Worm (Caenorhabditis elegans) whole organism, L4 larva: Measurements from ENCODE around the gene R13H4.2.

Source experiments
- F26F4.8 ChIP-seq: fragments of 200-800 bp; sonication (Bioruptor generic); conservative IDR thresholded peaks from 2 replicates; pipeline ENCODE4 v1.3.6; 2022; ENCODE audit warnings: missing genetic modification characterization, missing compliant biosample characterization
- F44E2.7 ChIP-seq: fragments of 200-800 bp; sonication (Bioruptor generic); IDR thresholded peaks from 2 replicates; pipeline ENCODE4 v2.1.2; 2022; ENCODE audit warnings: missing genetic modification characterization, missing compliant biosample characterization
- F49E8.2 ChIP-seq: sonication (generic microtip); optimal IDR thresholded peaks from 2 replicates; lab custom pipeline; 2016; ENCODE audit warnings: missing compliant biosample characterization, mild to moderate bottlenecking, missing genetic modification characterization, borderline replicate concordance
- ZK337.2 ChIP-seq: fragments of 200-800 bp; sonication (Bioruptor generic); IDR thresholded peaks from 2 replicates; pipeline ENCODE4 v1.3.6; 2022; ENCODE audit warnings: missing genetic modification reagents, missing genetic modification characterization, missing compliant biosample characterization
- aha-1 ChIP-seq: fragments of 150-350 bp; peaks from one replicate; lab custom pipeline; 2014; ENCODE audit warnings: missing biosample characterization, missing genetic modification characterization
- arid-1 ChIP-seq: fragments of 200-800 bp; sonication (Bioruptor generic); conservative IDR thresholded peaks from 2 replicates; pipeline ENCODE4 v1.3.6; 2022; ENCODE audit warnings: missing genetic modification reagents, missing genetic modification characterization, missing compliant biosample characterization
- ceh-62 ChIP-seq: sonication (generic microtip); optimal IDR thresholded peaks from 2 replicates; lab custom pipeline; 2017; ENCODE audit warnings: missing biosample characterization, missing genetic modification characterization
- ceh-82 ChIP-seq: sonication (generic microtip); optimal IDR thresholded peaks from 2 replicates; lab custom pipeline; 2017; ENCODE audit warnings: missing biosample characterization, missing genetic modification characterization
- ces-1 ChIP-seq: fragments of 150-350 bp; sonication (generic microtip); optimal IDR thresholded peaks from 4 replicates; lab custom pipeline; 2014; ENCODE audit warnings: missing biosample characterization, missing genetic modification reagents, missing genetic modification characterization
- ctbp-1 ChIP-seq: fragments of 200-800 bp; sonication (Bioruptor generic); IDR thresholded peaks from 2 replicates; pipeline ENCODE4 v1.3.6; 2022; ENCODE audit warnings: missing genetic modification reagents, missing genetic modification characterization, missing compliant biosample characterization
- daf-16 ChIP-seq, 3 experiments: sonication (generic microtip); optimal IDR thresholded peaks; 2 replicates each; lab custom pipeline; 2016 to 2017; ENCODE audit warnings: missing genetic modification characterization in 3 of 3, missing genetic modification reagents in 3 of 3, mild to moderate bottlenecking in 2 of 3, missing compliant biosample characterization in 2 of 3, missing biosample characterization in 1 of 3, moderate library complexity in 1 of 3
- dmd-9 ChIP-seq: fragments of 200-800 bp; sonication (Bioruptor generic); IDR thresholded peaks from 2 replicates; pipeline ENCODE4 v1.3.6; 2022; ENCODE audit warnings: missing genetic modification reagents, missing genetic modification characterization, missing compliant biosample characterization
- duxl-1 ChIP-seq: sonication (generic microtip); optimal IDR thresholded peaks from 2 replicates; lab custom pipeline; 2016; ENCODE audit warnings: mild to moderate bottlenecking, missing genetic modification characterization, moderate library complexity, missing compliant biosample characterization; ENCODE audit not compliant: poor library complexity
- egl-27 ChIP-seq: sonication (generic microtip); optimal IDR thresholded peaks from 3 replicates; lab custom pipeline; 2017; ENCODE audit warnings: missing biosample characterization, missing genetic modification reagents, missing genetic modification characterization
- egl-43 ChIP-seq: fragments of 200-800 bp; sonication (Bioruptor generic); IDR thresholded peaks from 2 replicates; pipeline ENCODE4 v1.3.6; 2022; ENCODE audit warnings: missing genetic modification reagents, missing genetic modification characterization, missing compliant biosample characterization
- hmg-1.1 ChIP-seq: fragments of 200-800 bp; sonication (Bioruptor generic); IDR thresholded peaks from 2 replicates; pipeline ENCODE4 v1.3.6; 2022; ENCODE audit warnings: missing genetic modification reagents, missing genetic modification characterization, missing compliant biosample characterization
- lin-15B ChIP-seq: fragments of 150-350 bp; sonication (generic microtip); optimal IDR thresholded peaks from 3 replicates; lab custom pipeline; 2014; ENCODE audit warnings: missing biosample characterization, missing genetic modification characterization
- lin-38 ChIP-seq: fragments of 200-800 bp; sonication (Bioruptor generic); IDR thresholded peaks from 2 replicates; pipeline ENCODE4 v1.3.6; 2022; ENCODE audit warnings: missing genetic modification reagents, missing genetic modification characterization, missing compliant biosample characterization
- lir-3 ChIP-seq: sonication (generic microtip); optimal IDR thresholded peaks from 2 replicates; lab custom pipeline; 2016; ENCODE audit warnings: mild to moderate bottlenecking, missing genetic modification characterization, missing compliant biosample characterization
- lsy-2 ChIP-seq, 2 experiments: fragments of 150-350 bp in 1 of 2; sonication (generic microtip) in 1 of 2; optimal IDR thresholded peaks; 2 replicates each; lab custom pipeline; 2014 to 2017; ENCODE audit warnings: missing biosample characterization in 2 of 2, missing genetic modification characterization in 2 of 2
- madf-5 ChIP-seq, 2 experiments: fragments of 200-800 bp; sonication (Bioruptor generic); IDR thresholded peaks; 2 replicates each; pipeline ENCODE4 v1.3.6; 2022; ENCODE audit warnings: missing compliant biosample characterization in 2 of 2, missing genetic modification characterization in 2 of 2
- mdl-1 ChIP-seq, 2 experiments: fragments of 150-350 bp in 1 of 2; sonication (generic microtip) in 1 of 2; optimal IDR thresholded peaks; 2 replicates each; lab custom pipeline; 2014 to 2017; ENCODE audit warnings: missing biosample characterization in 2 of 2, missing genetic modification characterization in 2 of 2
- mep-1 ChIP-seq: fragments of 150-350 bp; sonication (generic microtip); optimal IDR thresholded peaks from 3 replicates; lab custom pipeline; 2014; ENCODE audit warnings: missing biosample characterization, missing genetic modification characterization
- mes-2 ChIP-seq: sonication (generic microtip); optimal IDR thresholded peaks from 2 replicates; lab custom pipeline; 2016; ENCODE audit warnings: missing genotype, mild to moderate bottlenecking, missing genetic modification characterization, missing compliant biosample characterization; ENCODE audit not compliant: poor library complexity, severe bottlenecking
- mxl-2 ChIP-seq: fragments of 200-800 bp; sonication (Bioruptor generic); conservative IDR thresholded peaks from 2 replicates; pipeline ENCODE4 v1.3.6; 2022; ENCODE audit warnings: missing genetic modification reagents, missing genetic modification characterization, missing compliant biosample characterization
- nhr-111 ChIP-seq: fragments of 200-800 bp; sonication (Bioruptor generic); optimal IDR thresholded peaks from 2 replicates; lab custom pipeline; 2018; ENCODE audit warnings: mild to moderate bottlenecking, missing genetic modification characterization, missing compliant biosample characterization
- nhr-237 ChIP-seq: sonication (generic microtip); optimal IDR thresholded peaks from 2 replicates; lab custom pipeline; 2017; ENCODE audit warnings: missing biosample characterization, missing genetic modification characterization
- nhr-25 ChIP-seq: sonication (generic microtip); optimal IDR thresholded peaks from 2 replicates; lab custom pipeline; 2017; ENCODE audit warnings: missing genetic modification characterization, mild to moderate bottlenecking, missing compliant biosample characterization, antibody characterized with exemption, moderate library complexity, borderline replicate concordance; ENCODE audit not compliant: insufficient read depth
- nhr-41 ChIP-seq: fragments of 200-800 bp; sonication (Bioruptor generic); IDR thresholded peaks from 2 replicates; pipeline ENCODE4 v1.3.6; 2022; ENCODE audit warnings: missing genetic modification reagents, missing genetic modification characterization, missing compliant biosample characterization
- nhr-42 ChIP-seq: fragments of 200-800 bp; sonication (Bioruptor generic); IDR thresholded peaks from 2 replicates; pipeline ENCODE4 v1.3.6; 2022; ENCODE audit warnings: missing genetic modification characterization, missing compliant biosample characterization
- nhr-6 ChIP-seq: fragments of 150-350 bp; optimal IDR thresholded peaks from 2 replicates; lab custom pipeline; 2014; ENCODE audit warnings: missing biosample characterization, missing genetic modification characterization
- pha-4 ChIP-seq, 2 experiments: fragments of 150-350 bp in 1 of 2; fragments of 200-800 bp in 1 of 2; sonication (Bioruptor generic) in 1 of 2; IDR thresholded peaks in 1 of 2; optimal IDR thresholded peaks in 1 of 2; 2 replicates each; pipeline versions ENCODE4 v1.3.6 to Lab custom; 2014 to 2022; ENCODE audit warnings: missing genetic modification characterization in 2 of 2, missing genetic modification reagents in 2 of 2, missing biosample characterization in 1 of 2, missing compliant biosample characterization in 1 of 2
- php-3 ChIP-seq: fragments of 200-800 bp; sonication (Bioruptor generic); IDR thresholded peaks from 2 replicates; pipeline ENCODE4 v1.3.6; 2022; ENCODE audit warnings: missing genetic modification reagents, missing genetic modification characterization, missing compliant biosample characterization
- pqm-1 ChIP-seq: sonication (generic microtip); optimal IDR thresholded peaks from 2 replicates; lab custom pipeline; 2017; ENCODE audit warnings: missing biosample characterization, missing genetic modification characterization
- rbr-2 ChIP-seq: sonication (generic microtip); optimal IDR thresholded peaks from 2 replicates; lab custom pipeline; 2016; ENCODE audit warnings: missing genotype, missing genetic modification characterization, missing compliant biosample characterization
- sdz-12 ChIP-seq: fragments of 200-800 bp; sonication (Bioruptor generic); optimal IDR thresholded peaks from 2 replicates; lab custom pipeline; 2018; ENCODE audit warnings: mild to moderate bottlenecking, missing genetic modification characterization, missing compliant biosample characterization
- set-16 ChIP-seq: fragments of 200-800 bp; sonication (Bioruptor generic); IDR thresholded peaks from 2 replicates; pipeline ENCODE4 v1.3.6; 2022; ENCODE audit warnings: missing genetic modification reagents, missing genetic modification characterization, missing compliant biosample characterization
- skn-1 ChIP-seq: fragments of 150-350 bp; optimal IDR thresholded peaks from 2 replicates; lab custom pipeline; 2014; ENCODE audit warnings: missing biosample characterization, missing genetic modification characterization
- tag-97 ChIP-seq: fragments of 200-800 bp; sonication (Bioruptor generic); IDR thresholded peaks from 2 replicates; pipeline ENCODE4 v1.3.6; 2022; ENCODE audit warnings: missing genetic modification characterization, missing compliant biosample characterization
- unc-39 ChIP-seq: sonication (generic microtip); optimal IDR thresholded peaks from 2 replicates; lab custom pipeline; 2017; ENCODE audit warnings: missing biosample characterization, missing genetic modification characterization
- unc-62 ChIP-seq, 3 experiments: fragments of 150-350 bp in 1 of 3; sonication (generic microtip); optimal IDR thresholded peaks in 2 of 3; peaks in 1 of 3; 1 replicate in 1 of 3; 2 replicates in 2 of 3; lab custom pipeline; 2014 to 2017; ENCODE audit warnings: missing biosample characterization in 3 of 3, missing genetic modification characterization in 3 of 3, missing genetic modification reagents in 3 of 3, missing genotype in 1 of 3
- vab-7 ChIP-seq: fragments of 200-800 bp; sonication (Bioruptor generic); IDR thresholded peaks from 2 replicates; pipeline ENCODE4 v1.3.6; 2022; ENCODE audit warnings: missing genetic modification reagents, missing genetic modification characterization, missing compliant biosample characterization
- zag-1 ChIP-seq: fragments of 150-350 bp; optimal IDR thresholded peaks from 2 replicates; lab custom pipeline; 2014; ENCODE audit warnings: missing biosample characterization, missing genetic modification characterization
- zfp-3 ChIP-seq: fragments of 200-800 bp; sonication (Bioruptor generic); conservative IDR thresholded peaks from 2 replicates; pipeline ENCODE4 v1.3.6; 2022; ENCODE audit warnings: missing genetic modification reagents, missing genetic modification characterization, missing compliant biosample characterization
- ztf-7 ChIP-seq: fragments of 150-350 bp; optimal IDR thresholded peaks from 2 replicates; lab custom pipeline; 2014; ENCODE audit warnings: missing biosample characterization, missing genetic modification characterization

The R13H4.2 gene

DNA sequence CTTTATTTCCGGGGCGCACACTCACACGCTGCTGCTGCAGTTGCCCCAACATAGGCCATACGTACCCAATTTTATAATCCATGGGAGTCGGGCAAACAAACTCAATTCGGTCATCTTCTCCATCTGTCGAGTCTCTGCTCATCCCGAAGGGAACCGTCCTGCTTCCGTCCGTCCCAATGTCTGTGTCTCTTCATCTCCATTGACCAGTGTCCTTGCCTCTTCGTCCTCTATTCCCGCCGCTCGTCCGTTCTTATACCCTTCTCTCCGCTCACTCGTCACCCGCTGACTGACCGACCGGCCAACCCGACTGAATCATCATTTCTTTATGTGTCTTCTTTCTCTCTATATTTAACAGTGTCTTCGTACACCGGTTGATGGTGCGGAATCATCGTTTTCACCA is 8.6 kb downstream of the R13H4.2 start (continued):
- TF ChIP-seq ztf-7 (tag; lab: Kevin White, UChicago): no peak
- TF ChIP-seq nhr-42: no peak
- no peak for TF ChIP-seq F26F4.8 (GFP tag; lab: Robert Waterston, UW)
- peak; percentile 23 for TF ChIP-seq rbr-2 (tag; lab: Kevin White, UChicago)
- peak; percentile 55; the same call in 1 of the 2 replicates for TF ChIP-seq ctbp-1
- no peak for TF ChIP-seq dmd-9
- TF ChIP-seq unc-39 (tag; lab: Kevin White, UChicago): no peak
- no peak for TF ChIP-seq lin-38 (GFP tag; lab: Robert Waterston, UW)
- no peak for TF ChIP-seq sdz-12 (GFP tag; lab: Kevin White, UChicago)
- TF ChIP-seq nhr-111 (GFP tag; lab: Kevin White, UChicago): no peak
- no peak for TF ChIP-seq mxl-2 (GFP tag; lab: Robert Waterston, UW)
- TF ChIP-seq vab-7: no peak
- no peak for TF ChIP-seq lin-15B
- TF ChIP-seq zag-1 (tag; lab: Kevin White, UChicago): no peak
- peak in 1 of 2 experiments; percentile 89 for TF ChIP-seq unc-62 (GFP tag; optimal IDR thresholded peaks at IDR 0.05 in 1 of 2; lab: Kevin White, UChicago)
- TF ChIP-seq unc-62 (tag; optimal IDR thresholded peaks at IDR 0.05; lab: Kevin White, UChicago): no peak
- TF ChIP-seq nhr-237 (tag; lab: Kevin White, UChicago): no peak
- peak; percentile 89 for TF ChIP-seq nhr-6 (tag; lab: Kevin White, UChicago)
- TF ChIP-seq mdl-1 (tag; optimal IDR thresholded peaks at IDR 0.05; lab: Kevin White, UChicago): peak in 1 of 2 experiments; percentile 43
- no peak for TF ChIP-seq php-3 (GFP tag; lab: Robert Waterston, UW)
- TF ChIP-seq hmg-1.1 (GFP tag; lab: Robert Waterston, UW): peak; percentile 61
- peak; percentile 45 for TF ChIP-seq pqm-1 (tag; lab: Kevin White, UChicago)
- TF ChIP-seq set-16 (GFP tag; lab: Robert Waterston, UW): peak; percentile 58
- no peak for TF ChIP-seq daf-16 (GFP tag; optimal IDR thresholded peaks at IDR 0.05; lab: Kevin White, UChicago)
- TF ChIP-seq daf-16 (tag; optimal IDR thresholded peaks at IDR 0.05; lab: Kevin White, UChicago): no peak
- no peak for TF ChIP-seq ceh-82
- no peak for TF ChIP-seq tag-97 (GFP tag; lab: Robert Waterston, UW)
- peak; percentile 52 for TF ChIP-seq mep-1 (tag; lab: Kevin White, UChicago)
- TF ChIP-seq lsy-2 (tag; optimal IDR thresholded peaks at IDR 0.05; lab: Kevin White, UChicago): peak in 1 of 2 experiments; percentile 51
- TF ChIP-seq lir-3 (tag; lab: Kevin White, UChicago): no peak
- TF ChIP-seq duxl-1: peak; percentile 14
- peak; percentile 34 for TF ChIP-seq mes-2
- no peak for TF ChIP-seq madf-5 (GFP tag; IDR thresholded peaks at IDR 0.05; lab: Robert Waterston, UW)
- TF ChIP-seq nhr-25 (tag; lab: Kevin White, UChicago): no peak
- no peak for TF ChIP-seq zfp-3
- no peak for TF ChIP-seq pha-4 (GFP tag; IDR thresholded peaks at IDR 0.05; lab: Robert Waterston, UW)
- TF ChIP-seq pha-4 (tag; optimal IDR thresholded peaks at IDR 0.05; lab: Kevin White, UChicago): no peak
- TF ChIP-seq ces-1 (GFP tag; lab: Kevin White, UChicago): no peak
- TF ChIP-seq arid-1 (GFP tag; lab: Robert Waterston, UW): no peak
- TF ChIP-seq aha-1 (tag; lab: Kevin White, UChicago): no peak
- no peak for TF ChIP-seq nhr-41 (GFP tag; lab: Robert Waterston, UW)
- TF ChIP-seq ceh-62 (tag; lab: Kevin White, UChicago): no peak
- TF ChIP-seq egl-27 (tag; lab: Kevin White, UChicago): no peak
- peak; percentile 77 for TF ChIP-seq egl-43
- TF ChIP-seq ZK337.2: no peak
- no peak for TF ChIP-seq skn-1 (tag; lab: Kevin White, UChicago)
- no peak for TF ChIP-seq F44E2.7
- no peak for TF ChIP-seq F49E8.2
